Fruit fly (Drosophila melanogaster): Measurements from ENCODE around the gene Gr93c.

Gene Gr93c

dm6 chr3R:21828040-21828526, 17.0 kb downstream of the Gr93c start:
- TF ChIP-seq Mnt (GFP tag; optimal IDR thresholded peaks at IDR 0.05) (no peak), CG7101 (tag; optimal IDR thresholded peaks at IDR 0.05) (no peak), CG12768 (GFP tag; optimal IDR thresholded peaks at IDR 0.05) (no peak), CG14711 (tag; optimal IDR thresholded peaks at IDR 0.05) (no peak), pad (GFP tag; optimal IDR thresholded peaks at IDR 0.05) (no peak), Clk (GFP tag; optimal IDR thresholded peaks at IDR 0.05) (no peak), cic (GFP tag; optimal IDR thresholded peaks at IDR 0.05) (no peak), Crg-1 (GFP tag; optimal IDR thresholded peaks at IDR 0.05) (no peak), tj (GFP tag; optimal IDR thresholded peaks at IDR 0.05) (no peak), ovo (GFP tag; optimal IDR thresholded peaks at IDR 0.05) (no peak), Hr96 (GFP tag; optimal IDR thresholded peaks at IDR 0.05) (no peak), CG33017 (tag; optimal IDR thresholded peaks at IDR 0.05) (no peak), CG5204 (GFP tag; optimal IDR thresholded peaks at IDR 0.05) (no peak), kay (GFP tag; ENCODE audit: borderline replicate concordance) (no peak), cnc (optimal IDR thresholded peaks at IDR 0.05) (no peak), CG7045 (GFP tag; optimal IDR thresholded peaks at IDR 0.05) (no peak)

dm6 chr3R:21827453-21828039, 17.5 kb downstream of the Gr93c start:
- TF ChIP-seq CG33017 (tag; optimal IDR thresholded peaks at IDR 0.05) (no peak), pad (GFP tag; optimal IDR thresholded peaks at IDR 0.05) (peak; percentile 55), CG5204 (GFP tag; optimal IDR thresholded peaks at IDR 0.05) (no peak), kay (GFP tag; ENCODE audit: borderline replicate concordance) (no peak), cnc (optimal IDR thresholded peaks at IDR 0.05) (no peak), Hr96 (GFP tag; optimal IDR thresholded peaks at IDR 0.05) (no peak)

dm6 chr3R:21825775-21826558, 19.1 kb downstream of the Gr93c start:
- TF ChIP-seq pad (GFP tag; optimal IDR thresholded peaks at IDR 0.05) (no peak), tj (GFP tag; optimal IDR thresholded peaks at IDR 0.05) (no peak), Mnt (GFP tag; optimal IDR thresholded peaks at IDR 0.05) (no peak), CG11617 (GFP tag; optimal IDR thresholded peaks at IDR 0.05) (no peak), ovo (GFP tag; optimal IDR thresholded peaks at IDR 0.05) (no peak), CG7101 (tag; optimal IDR thresholded peaks at IDR 0.05) (no peak), CG1620 (GFP tag; optimal IDR thresholded peaks at IDR 0.05) (no peak)

dm6 chr3R:21825140-21825539, 19.9 kb downstream of the Gr93c start:
- TF ChIP-seq CG12768 (GFP tag; optimal IDR thresholded peaks at IDR 0.05) (no peak), CG7101 (tag; optimal IDR thresholded peaks at IDR 0.05) (peak; percentile 30)

dm6 chr3R:21824407-21825006, 20.6 kb downstream of the Gr93c start:
- TF ChIP-seq pad (GFP tag; optimal IDR thresholded peaks at IDR 0.05) (no peak), tj (GFP tag; optimal IDR thresholded peaks at IDR 0.05) (no peak), CG12768 (GFP tag; optimal IDR thresholded peaks at IDR 0.05) (no peak)

- TF ChIP-seq Clk (GFP tag; optimal IDR thresholded peaks at IDR 0.05), result no peak
- TF ChIP-seq CG14711 (tag; optimal IDR thresholded peaks at IDR 0.05), result peak; percentile 30
Observed at dm6 chr3R:21823699-21824406, 21.2 kb downstream of the Gr93c start.

dm6 chr3R:21823076-21823475, 22.0 kb downstream of the Gr93c start:
- TF ChIP-seq CG11617 (GFP tag; optimal IDR thresholded peaks at IDR 0.05) (no peak), Mnt (GFP tag; optimal IDR thresholded peaks at IDR 0.05) (no peak), CG12768 (GFP tag; optimal IDR thresholded peaks at IDR 0.05) (peak; percentile 22), CG1620 (GFP tag; optimal IDR thresholded peaks at IDR 0.05) (no peak), CG7045 (GFP tag; optimal IDR thresholded peaks at IDR 0.05) (peak; percentile 67), toe (GFP tag; optimal IDR thresholded peaks at IDR 0.05) (no peak), cnc (optimal IDR thresholded peaks at IDR 0.05) (no peak), CG5204 (GFP tag; optimal IDR thresholded peaks at IDR 0.05) (no peak), ovo (GFP tag; optimal IDR thresholded peaks at IDR 0.05) (no peak), Clk (GFP tag; optimal IDR thresholded peaks at IDR 0.05) (no peak), tj (GFP tag; optimal IDR thresholded peaks at IDR 0.05) (no peak), Crg-1 (GFP tag; optimal IDR thresholded peaks at IDR 0.05) (no peak), pad (GFP tag; optimal IDR thresholded peaks at IDR 0.05) (no peak), cic (GFP tag; optimal IDR thresholded peaks at IDR 0.05) (peak; percentile 41), Hr96 (GFP tag; optimal IDR thresholded peaks at IDR 0.05) (no peak), CG14711 (tag; optimal IDR thresholded peaks at IDR 0.05) (no peak), CG7101 (tag; optimal IDR thresholded peaks at IDR 0.05) (no peak), kay (GFP tag; ENCODE audit: borderline replicate concordance) (peak; percentile 85), CG33017 (tag; optimal IDR thresholded peaks at IDR 0.05) (peak; percentile 6), bab1 (GFP tag; optimal IDR thresholded peaks at IDR 0.05) (no peak)

Measured in whole organism, adult.